Worm (Caenorhabditis elegans) whole organism, L3 larva: ENCODE measurements around the gene F41C3.1.

ENCODE experiments used
- ZK546.5 ChIP-seq: sonication (generic microtip); optimal IDR thresholded peaks from 2 replicates; lab custom pipeline; 2017; ENCODE audit warnings: missing biosample characterization, missing genetic modification characterization
- aly-2 ChIP-seq: fragments of 150-350 bp; optimal IDR thresholded peaks from 2 replicates; lab custom pipeline; 2014; ENCODE audit warnings: missing biosample characterization, missing genetic modification characterization
- ama-1 ChIP-seq: fragments of 150-350 bp; optimal IDR thresholded peaks from 2 replicates; lab custom pipeline; 2018
- ceh-16 ChIP-seq: sonication (generic microtip); optimal IDR thresholded peaks from 2 replicates; lab custom pipeline; 2017; ENCODE audit warnings: missing biosample characterization, missing genetic modification characterization
- ceh-28 ChIP-seq: fragments of 150-350 bp; optimal IDR thresholded peaks from 2 replicates; lab custom pipeline; 2014; ENCODE audit warnings: missing biosample characterization, missing genetic modification reagents, missing genetic modification characterization
- ceh-82 ChIP-seq: fragments of 150-350 bp; optimal IDR thresholded peaks from 2 replicates; lab custom pipeline; 2014; ENCODE audit warnings: missing biosample characterization, missing genetic modification characterization
- daf-12 ChIP-seq: fragments of 150-350 bp; optimal IDR thresholded peaks from 2 replicates; lab custom pipeline; 2014; ENCODE audit warnings: missing biosample characterization, missing genetic modification reagents, missing genetic modification characterization
- egl-5 ChIP-seq: fragments of 150-350 bp; optimal IDR thresholded peaks from 2 replicates; lab custom pipeline; 2017; ENCODE audit warnings: missing biosample characterization, missing genetic modification reagents, missing genetic modification characterization, inconsistent platforms
- elt-2 ChIP-seq: sonication (generic microtip); optimal IDR thresholded peaks from 2 replicates; lab custom pipeline; 2016; ENCODE audit warnings: missing genetic modification reagents, mild to moderate bottlenecking, missing genetic modification characterization, missing compliant biosample characterization
- elt-3 ChIP-seq, 3 experiments: fragments of 150-350 bp in 1 of 3; sonication (generic microtip) in 2 of 3; optimal IDR thresholded peaks; 2 replicates in 2 of 3; 4 replicates in 1 of 3; lab custom pipeline; 2014 to 2017; ENCODE audit warnings: missing biosample characterization in 3 of 3, missing genetic modification characterization in 3 of 3
- fkh-10 ChIP-seq: sonication (generic microtip); optimal IDR thresholded peaks from 2 replicates; lab custom pipeline; 2017; ENCODE audit warnings: missing biosample characterization, missing genetic modification reagents, missing genetic modification characterization
- fkh-2 ChIP-seq: fragments of 150-350 bp; optimal IDR thresholded peaks from 2 replicates; lab custom pipeline; 2014; ENCODE audit warnings: missing biosample characterization, missing genetic modification reagents, missing genetic modification characterization
- fos-1 ChIP-seq: fragments of 150-350 bp; optimal IDR thresholded peaks from 2 replicates; lab custom pipeline; 2014; ENCODE audit warnings: missing biosample characterization, missing genetic modification characterization
- lin-15B ChIP-seq: fragments of 150-350 bp; optimal IDR thresholded peaks from 2 replicates; lab custom pipeline; 2014; ENCODE audit warnings: missing biosample characterization, missing genetic modification characterization
- lin-39 ChIP-seq: fragments of 150-350 bp; optimal IDR thresholded peaks from 2 replicates; lab custom pipeline; 2018; ENCODE audit warnings: missing biosample characterization, missing genetic modification reagents, missing genetic modification characterization
- lsy-12 ChIP-seq: sonication (generic microtip); optimal IDR thresholded peaks from 2 replicates; lab custom pipeline; 2016; ENCODE audit warnings: mild to moderate bottlenecking, missing genetic modification characterization, missing compliant biosample characterization
- mdl-1 ChIP-seq: fragments of 150-350 bp; optimal IDR thresholded peaks from 2 replicates; lab custom pipeline; 2014; ENCODE audit warnings: missing biosample characterization, missing genetic modification characterization
- mml-1 ChIP-seq: fragments of 150-350 bp; sonication (generic microtip); optimal IDR thresholded peaks from 3 replicates; lab custom pipeline; 2014; ENCODE audit warnings: missing biosample characterization, missing genetic modification characterization
- nfya-1 ChIP-seq: sonication (generic microtip); optimal IDR thresholded peaks from 2 replicates; lab custom pipeline; 2017; ENCODE audit warnings: missing genetic modification characterization, mild to moderate bottlenecking, missing compliant biosample characterization, antibody characterized with exemption, moderate library complexity; ENCODE audit not compliant: insufficient read depth
- nhr-11 ChIP-seq: fragments of 150-350 bp; optimal IDR thresholded peaks from 2 replicates; lab custom pipeline; 2014; ENCODE audit warnings: missing biosample characterization, missing genetic modification characterization
- nhr-23 ChIP-seq: fragments of 150-350 bp; optimal IDR thresholded peaks from 2 replicates; lab custom pipeline; 2014; ENCODE audit warnings: missing biosample characterization, missing genetic modification reagents, missing genetic modification characterization
- nhr-237 ChIP-seq: fragments of 150-350 bp; optimal IDR thresholded peaks from 2 replicates; lab custom pipeline; 2014; ENCODE audit warnings: missing biosample characterization, missing genetic modification characterization
- nhr-25 ChIP-seq: sonication (generic microtip); optimal IDR thresholded peaks from 2 replicates; lab custom pipeline; 2017; ENCODE audit warnings: missing biosample characterization, missing genetic modification characterization
- nhr-28 ChIP-seq: fragments of 150-350 bp; optimal IDR thresholded peaks from 2 replicates; lab custom pipeline; 2014; ENCODE audit warnings: missing biosample characterization, missing genetic modification characterization
- nhr-43 ChIP-seq: sonication (generic microtip); optimal IDR thresholded peaks from 2 replicates; lab custom pipeline; 2016; ENCODE audit warnings: mild to moderate bottlenecking, missing genetic modification characterization, missing compliant biosample characterization; ENCODE audit not compliant: poor library complexity, severe bottlenecking
- nhr-67 ChIP-seq: fragments of 150-350 bp; optimal IDR thresholded peaks from 2 replicates; lab custom pipeline; 2014; ENCODE audit warnings: missing biosample characterization, missing genetic modification characterization
- nhr-76 ChIP-seq: fragments of 150-350 bp; sonication (generic microtip); optimal IDR thresholded peaks from 5 replicates; lab custom pipeline; 2014; ENCODE audit warnings: missing biosample characterization, missing genetic modification characterization
- pha-4 ChIP-seq: fragments of 150-350 bp; optimal IDR thresholded peaks from 2 replicates; lab custom pipeline; 2014; ENCODE audit warnings: missing biosample characterization, missing genetic modification reagents, missing genetic modification characterization
- sea-2 ChIP-seq: fragments of 150-350 bp; sonication (generic microtip); optimal IDR thresholded peaks from 4 replicates; lab custom pipeline; 2014; ENCODE audit warnings: missing biosample characterization, missing genetic modification reagents, missing genetic modification characterization
- snpc-4 ChIP-seq: fragments of 150-350 bp; optimal IDR thresholded peaks from 2 replicates; lab custom pipeline; 2014; ENCODE audit warnings: missing biosample characterization, missing genetic modification characterization
- tbx-2 ChIP-seq: sonication (generic microtip); optimal IDR thresholded peaks from 2 replicates; lab custom pipeline; 2016; ENCODE audit warnings: mild to moderate bottlenecking, missing genetic modification characterization, missing compliant biosample characterization
- ztf-4 ChIP-seq: fragments of 150-350 bp; optimal IDR thresholded peaks from 2 replicates; lab custom pipeline; 2014; ENCODE audit warnings: missing biosample characterization, missing genetic modification characterization

Gene F41C3.1

DNA sequence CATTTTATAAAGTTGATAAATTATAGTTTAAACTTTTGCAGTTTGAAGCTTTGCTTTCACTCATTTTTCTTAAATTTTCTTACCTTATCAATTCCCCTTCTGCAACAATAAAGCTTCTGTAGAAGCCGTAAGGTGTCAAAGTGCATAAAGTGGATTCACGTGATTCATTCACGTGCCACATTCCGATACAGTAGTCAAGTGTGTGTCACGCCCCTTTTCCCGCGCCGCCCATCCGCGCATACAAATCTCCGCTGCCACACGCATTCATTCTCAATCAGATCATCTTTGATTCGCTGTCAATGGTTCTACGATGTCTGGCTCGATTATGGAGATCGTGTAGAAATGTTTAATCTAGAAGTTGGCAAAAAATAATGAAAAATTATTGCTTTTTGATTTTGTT is 5.0 kb upstream of the F41C3.1 start:
- TF ChIP-seq fos-1 (tag; lab: Kevin White, UChicago): no peak
- no peak for TF ChIP-seq nhr-67 (tag; lab: Kevin White, UChicago)
- no peak for TF ChIP-seq ztf-4
- TF ChIP-seq nfya-1 (tag; lab: Kevin White, UChicago): peak; percentile 51
- TF ChIP-seq elt-2 (tag; lab: Kevin White, UChicago): no peak
- TF ChIP-seq ceh-16 (tag; lab: Kevin White, UChicago): no peak
- TF ChIP-seq nhr-237: no peak
- no peak for TF ChIP-seq pha-4
- TF ChIP-seq nhr-43 (tag; lab: Kevin White, UChicago): peak; percentile 16
- peak; percentile 56 for TF ChIP-seq nhr-25 (tag; lab: Kevin White, UChicago)
- TF ChIP-seq nhr-11: no peak
- TF ChIP-seq mml-1 (tag; lab: Kevin White, UChicago): peak; percentile 27
- TF ChIP-seq nhr-23 (tag; lab: Kevin White, UChicago): no peak
- TF ChIP-seq, all 47 proteins: peak for 4

DNA sequence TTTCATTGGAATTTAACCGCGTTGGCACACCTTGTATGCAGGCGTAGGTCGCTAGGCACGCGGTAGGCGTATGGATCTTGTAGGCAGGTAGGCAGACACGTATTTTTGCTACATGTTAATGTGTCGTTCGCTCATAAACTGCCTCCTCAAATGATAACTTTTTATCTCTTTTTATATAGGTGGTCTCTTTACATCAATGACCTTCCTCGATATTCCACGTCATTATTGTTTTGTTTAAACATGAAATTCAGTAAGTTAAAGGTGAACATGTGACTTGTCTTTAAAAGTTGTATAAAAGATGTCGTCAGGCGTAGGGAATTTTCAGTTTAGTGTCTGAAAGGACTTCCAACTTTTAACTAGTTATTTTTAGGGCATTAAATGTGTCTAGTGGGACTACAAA is 4.4 kb upstream of the F41C3.1 start:
- no peak for TF ChIP-seq mml-1 (tag; lab: Kevin White, UChicago)
- no peak for TF ChIP-seq egl-5 (tag; lab: Kevin White, UChicago)
- TF ChIP-seq sea-2: no peak
- peak; percentile 66 for TF ChIP-seq nhr-25 (tag; lab: Kevin White, UChicago)
- TF ChIP-seq nhr-43 (tag; lab: Kevin White, UChicago): peak; percentile 12
- no peak for TF ChIP-seq snpc-4 (tag; lab: Kevin White, UChicago)
- TF ChIP-seq tbx-2 (tag; lab: Kevin White, UChicago): no peak
- TF ChIP-seq ama-1 (lab: Kevin White, UChicago): peak; percentile 23

DNA sequence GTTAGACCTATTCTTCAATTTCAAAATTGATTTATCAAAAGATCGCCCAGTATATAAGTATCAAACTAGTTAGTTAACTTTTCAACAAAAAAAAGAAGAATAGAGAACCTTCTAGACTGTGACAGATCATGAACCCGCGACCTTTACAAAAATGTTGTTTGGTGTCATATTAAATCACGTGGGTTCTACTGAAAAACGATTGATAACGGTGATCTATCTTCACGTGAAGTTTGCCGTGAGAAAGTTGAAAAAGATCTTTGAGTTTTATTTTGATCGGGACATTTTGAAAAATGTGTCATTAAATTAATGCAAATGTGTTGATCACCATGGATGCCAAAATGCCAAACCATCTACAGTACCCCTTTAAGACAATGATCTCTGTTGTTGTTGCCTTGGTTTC is 3.7 kb upstream of the F41C3.1 start:
- TF ChIP-seq ceh-82 (tag; lab: Kevin White, UChicago): no peak
- TF ChIP-seq lsy-12 (tag; lab: Kevin White, UChicago): peak; percentile 54
- peak; percentile 6 for TF ChIP-seq ztf-4
- peak; percentile 68 for TF ChIP-seq nhr-25 (tag; lab: Kevin White, UChicago)
- no peak for TF ChIP-seq nhr-28 (tag; lab: Kevin White, UChicago)
- peak; percentile 57 for TF ChIP-seq nhr-43 (tag; lab: Kevin White, UChicago)

DNA sequence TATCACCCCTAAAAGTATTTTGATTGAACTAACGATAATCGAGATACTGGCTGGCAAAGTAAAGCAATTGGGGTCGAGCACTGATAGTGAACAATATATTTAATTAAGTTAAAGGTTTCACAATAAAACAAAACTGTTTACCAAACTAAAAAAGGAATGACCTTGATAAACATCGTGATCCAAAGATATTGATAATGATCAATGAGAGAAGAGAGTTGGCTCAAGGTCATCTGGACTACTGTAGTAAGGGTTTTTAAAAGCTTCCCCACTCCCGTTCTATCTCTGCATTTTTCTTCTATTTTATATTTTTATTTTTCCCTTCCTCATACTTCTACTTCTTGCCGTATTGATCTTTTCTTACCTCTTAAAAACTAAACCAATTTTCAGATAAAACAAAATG is 2.5 kb upstream of the F41C3.1 start, which contains the start of gene F41C3.2:
Gene F41C3.2, plus strand, starts transcription at position 388 of the 400 bp plus-strand sequence.
- TF ChIP-seq nhr-25 (tag; lab: Kevin White, UChicago) (peak; percentile 46), elt-3 (tag; optimal IDR thresholded peaks at IDR 0.05; lab: Kevin White, UChicago) (peak in 1 of 3 experiments; percentile 2), nhr-76 (no peak)

DNA sequence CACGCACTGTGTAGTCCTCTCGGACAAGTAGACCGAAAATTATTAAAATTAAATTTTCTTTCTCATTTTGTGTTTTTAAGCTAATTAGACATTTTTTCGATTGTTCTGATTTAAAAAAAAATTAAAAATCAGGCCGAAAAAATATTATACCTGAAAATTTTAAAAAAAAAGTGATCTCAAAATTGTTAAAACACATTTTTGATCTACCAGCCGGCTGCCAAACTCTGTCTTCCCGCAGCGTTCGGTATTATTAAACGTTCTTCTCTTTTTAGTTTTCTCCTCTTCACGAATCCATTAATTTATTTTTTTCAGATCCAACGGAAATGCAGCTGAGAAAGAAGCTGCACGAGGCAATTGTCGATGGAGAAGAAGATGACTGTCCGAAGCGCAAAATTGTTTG is 1.0 kb downstream of the F41C3.1 start, which contains the start of gene C27D9.1:
Gene C27D9.1, plus strand, starts transcription at position 281 of the 400 bp plus-strand sequence.
- TF ChIP-seq lin-15B (tag; lab: Kevin White, UChicago) (no peak), nhr-11 (no peak), mml-1 (tag; lab: Kevin White, UChicago) (no peak), fkh-10 (GFP tag; lab: Kevin White, UChicago) (no peak), fkh-2 (tag; lab: Kevin White, UChicago) (no peak)
- TF ChIP-seq, all 47 proteins: peak for 0

DNA sequence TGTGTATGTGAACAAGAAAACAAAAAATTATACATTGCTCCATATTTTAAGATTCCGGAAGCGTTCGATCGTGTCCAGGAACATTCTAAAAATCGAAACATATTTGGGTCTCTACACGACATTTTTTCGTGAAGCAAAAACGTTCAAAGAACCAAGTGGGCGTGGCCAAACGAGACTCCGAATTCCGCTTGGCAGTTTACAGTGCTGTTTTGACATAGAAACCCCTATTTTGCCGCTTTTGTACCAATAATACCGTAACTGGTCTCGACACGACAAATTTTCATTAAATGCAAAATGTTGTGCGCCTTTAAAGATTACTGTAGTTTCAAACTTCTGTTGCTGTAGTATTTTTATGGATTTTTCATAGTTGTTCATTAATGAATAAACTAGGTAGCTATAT is 3.5 kb downstream of the F41C3.1 start:
- TF ChIP-seq elt-3 (tag; optimal IDR thresholded peaks at IDR 0.05; lab: Kevin White, UChicago) (no peak), daf-12 (tag; lab: Kevin White, UChicago) (no peak), nhr-237 (no peak), aly-2 (no peak), pha-4 (no peak), nhr-25 (tag; lab: Kevin White, UChicago) (no peak), egl-5 (tag; lab: Kevin White, UChicago) (no peak), mdl-1 (tag; lab: Kevin White, UChicago) (no peak), fkh-2 (tag; lab: Kevin White, UChicago) (no peak), fos-1 (tag; lab: Kevin White, UChicago) (no peak), ceh-28 (tag; lab: Kevin White, UChicago) (no peak), mml-1 (tag; lab: Kevin White, UChicago) (no peak), ZK546.5 (tag; lab: Kevin White, UChicago) (no peak), fkh-10 (GFP tag; lab: Kevin White, UChicago) (no peak), sea-2 (no peak), lin-15B (tag; lab: Kevin White, UChicago) (no peak), snpc-4 (tag; lab: Kevin White, UChicago) (no peak), ama-1 (lab: Kevin White, UChicago) (no peak), lin-39 (no peak)
